Fruit fly (Drosophila melanogaster) whole organism, embryonic: ENCODE measurements around the gene Ufd4.

Experiments used
- CG12299 ChIP-seq: fragments of 200-800 bp; sonication (Bioruptor generic); optimal IDR thresholded peaks from 2 replicates; lab custom pipeline; 2018; ENCODE audit warnings: missing biosample characterization, mild to moderate bottlenecking, missing genetic modification characterization
- CG6689 ChIP-seq: fragments of 200-800 bp; sonication (Bioruptor generic); IDR thresholded peaks from 2 replicates; pipeline ENCODE4 v1.3.6; 2022; ENCODE audit warnings: missing biosample characterization, missing genetic modification characterization
- Hr78 ChIP-seq, 2 experiments: fragments of 200-800 bp in 1 of 2; fragments of >200 bp in 1 of 2; sonication (Bioruptor generic) in 1 of 2; optimal IDR thresholded peaks; 2 replicates each; lab custom pipeline; 2017 to 2019; ENCODE audit warnings: missing biosample characterization in 2 of 2, missing genetic modification characterization in 2 of 2, mild to moderate bottlenecking in 1 of 2, moderate library complexity in 1 of 2
- croc ChIP-seq: fragments of 200-800 bp; sonication (Bioruptor generic); conservative IDR thresholded peaks from 3 replicates; pipeline ENCODE4 v1.3.6; 2022; ENCODE audit warnings: missing biosample characterization, missing genetic modification characterization
- eve ChIP-seq, 2 experiments: fragments of >200 bp; optimal IDR thresholded peaks; 2 replicates each; lab custom pipeline; 2017; ENCODE audit warnings: missing biosample characterization in 2 of 2, missing genetic modification characterization in 2 of 2
- kay ChIP-seq: fragments of 200-800 bp; sonication (Bioruptor generic); optimal IDR thresholded peaks from 2 replicates; lab custom pipeline; 2016; ENCODE audit warnings: missing biosample characterization, missing genetic modification characterization
- mirr ChIP-seq: fragments of 200-800 bp; sonication (Bioruptor generic); optimal IDR thresholded peaks from 3 replicates; lab custom pipeline; 2018; ENCODE audit warnings: missing biosample characterization, mild to moderate bottlenecking, missing genetic modification characterization
- repo ChIP-seq: fragments of 200-800 bp; sonication (Bioruptor generic); optimal IDR thresholded peaks from 2 replicates; lab custom pipeline; 2016; ENCODE audit warnings: missing biosample characterization, missing genetic modification characterization
- tna ChIP-seq: fragments of 200-800 bp; sonication (Bioruptor generic); IDR thresholded peaks from 2 replicates; pipeline ENCODE4 v1.3.6; 2022; ENCODE audit warnings: missing biosample characterization, missing genetic modification characterization; ENCODE audit not compliant: partially characterized antibody

DNA sequence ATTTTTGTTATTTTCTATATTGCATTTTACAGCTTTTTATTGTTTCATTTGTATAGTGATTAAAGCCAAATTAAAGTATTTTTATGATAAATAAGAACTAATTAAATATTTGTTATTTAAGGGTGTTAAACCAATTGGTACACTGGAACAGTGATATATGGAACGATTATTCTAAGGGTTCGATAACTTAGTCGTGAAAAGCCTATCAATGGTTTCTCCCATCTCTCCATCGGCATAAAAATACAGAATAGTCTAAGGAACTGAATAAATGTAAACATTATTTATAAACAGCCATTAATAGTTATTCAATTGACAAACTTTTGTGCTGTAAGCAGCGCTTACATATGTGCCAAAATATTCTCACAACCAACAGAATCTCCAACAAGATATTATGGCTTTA is 27.0 kb downstream of the Ufd4 start, which contains the start of gene Mob3:
- TF ChIP-seq CG12299 (tag; lab: Kevin White, UChicago): no peak
- TF ChIP-seq CG6689 (GFP tag; lab: Robert Waterston, UW): no peak
- no peak for TF ChIP-seq mirr
- TF ChIP-seq croc (GFP tag; lab: Robert Waterston, UW): no peak
- TF ChIP-seq kay (GFP tag; lab: Kevin White, UChicago): no peak
- TF ChIP-seq repo (GFP tag; lab: Kevin White, UChicago): no peak
- no peak for TF ChIP-seq tna (GFP tag; lab: Robert Waterston, UW)
- peak in 1 of 2 experiments; percentile 56 for TF ChIP-seq eve (GFP tag; optimal IDR thresholded peaks at IDR 0.05; lab: Kevin White, UChicago)
- TF ChIP-seq Hr78 (GFP tag; optimal IDR thresholded peaks at IDR 0.05; lab: Kevin White, UChicago): no peak
